Worm (Caenorhabditis elegans) whole organism, late embryonic: ENCODE results near the gene dhs-25.

Experiments used
- C08G9.2 ChIP-seq: sonication (generic microtip); optimal IDR thresholded peaks from 2 replicates; lab custom pipeline; 2016; ENCODE audit warnings: mild to moderate bottlenecking, missing genetic modification characterization, moderate library complexity, missing compliant biosample characterization
- C38D4.7 ChIP-seq: fragments of 200-800 bp; sonication (Bioruptor generic); optimal IDR thresholded peaks from 2 replicates; lab custom pipeline; 2018; ENCODE audit warnings: mild to moderate bottlenecking, missing genetic modification characterization, moderate library complexity, missing compliant biosample characterization
- T23F11.4 ChIP-seq: fragments of 200-800 bp; sonication (Bioruptor generic); optimal IDR thresholded peaks from 2 replicates; lab custom pipeline; 2018; ENCODE audit warnings: mild to moderate bottlenecking, missing genetic modification characterization, missing compliant biosample characterization
- ceh-31 ChIP-seq: sonication (generic microtip); optimal IDR thresholded peaks from 2 replicates; lab custom pipeline; 2016; ENCODE audit warnings: missing genetic modification characterization, missing compliant biosample characterization
- ceh-45 ChIP-seq: fragments of 200-800 bp; sonication (Bioruptor generic); IDR thresholded peaks from 2 replicates; pipeline ENCODE4 v1.3.6; 2022; ENCODE audit warnings: missing genetic modification reagents, missing genetic modification characterization, missing compliant biosample characterization
- ceh-48 ChIP-seq: sonication (generic microtip); optimal IDR thresholded peaks from 2 replicates; lab custom pipeline; 2016; ENCODE audit warnings: missing genetic modification characterization, inconsistent platforms, missing compliant biosample characterization
- ceh-9 ChIP-seq: sonication (generic microtip); optimal IDR thresholded peaks from 2 replicates; lab custom pipeline; 2016; ENCODE audit warnings: mild to moderate bottlenecking, missing genetic modification characterization, inconsistent platforms, missing compliant biosample characterization
- dmd-4 ChIP-seq: sonication (generic microtip); optimal IDR thresholded peaks from 2 replicates; lab custom pipeline; 2016; ENCODE audit warnings: borderline replicate concordance, missing genetic modification characterization, missing compliant biosample characterization
- dve-1 ChIP-seq: sonication (generic microtip); optimal IDR thresholded peaks from 2 replicates; lab custom pipeline; 2017; ENCODE audit warnings: antibody characterized with exemption, mild to moderate bottlenecking, missing genetic modification characterization, missing compliant biosample characterization
- elt-2 ChIP-seq: sonication (generic microtip); optimal IDR thresholded peaks from 2 replicates; lab custom pipeline; 2016; ENCODE audit warnings: missing genetic modification reagents, missing genetic modification characterization, missing compliant biosample characterization
- elt-4 ChIP-seq: sonication (generic microtip); optimal IDR thresholded peaks from 2 replicates; lab custom pipeline; 2016; ENCODE audit warnings: missing genetic modification characterization, missing compliant biosample characterization
- ets-4 ChIP-seq: sonication (generic microtip); optimal IDR thresholded peaks from 2 replicates; lab custom pipeline; 2016; ENCODE audit warnings: missing genetic modification characterization, missing compliant biosample characterization
- hlh-13 ChIP-seq: fragments of 200-800 bp; sonication (Bioruptor generic); optimal IDR thresholded peaks from 2 replicates; lab custom pipeline; 2018; ENCODE audit warnings: mild to moderate bottlenecking, missing genetic modification characterization, missing compliant biosample characterization
- hlh-30 ChIP-seq: sonication (generic microtip); optimal IDR thresholded peaks from 2 replicates; lab custom pipeline; 2017; ENCODE audit warnings: antibody characterized with exemption, missing genetic modification characterization, missing compliant biosample characterization; ENCODE audit not compliant: insufficient read depth
- hlh-6 ChIP-seq: sonication (generic microtip); optimal IDR thresholded peaks from 2 replicates; lab custom pipeline; 2016; ENCODE audit warnings: missing genotype, missing genetic modification characterization, missing compliant biosample characterization
- lin-11 ChIP-seq: fragments of 200-800 bp; sonication (Bioruptor generic); optimal IDR thresholded peaks from 2 replicates; lab custom pipeline; 2018; ENCODE audit warnings: mild to moderate bottlenecking, missing genetic modification characterization, missing compliant biosample characterization
- madf-2 ChIP-seq: sonication (generic microtip); optimal IDR thresholded peaks from 2 replicates; lab custom pipeline; 2017; ENCODE audit warnings: missing genetic modification characterization, missing compliant biosample characterization
- mec-3 ChIP-seq: sonication (generic microtip); optimal IDR thresholded peaks from 2 replicates; lab custom pipeline; 2016; ENCODE audit warnings: borderline replicate concordance, missing genetic modification characterization, missing compliant biosample characterization
- nfya-1 ChIP-seq: sonication (generic microtip); optimal IDR thresholded peaks from 2 replicates; lab custom pipeline; 2017; ENCODE audit warnings: missing genetic modification characterization, mild to moderate bottlenecking, missing compliant biosample characterization, antibody characterized with exemption, moderate library complexity
- nhr-232 ChIP-seq: sonication (generic microtip); optimal IDR thresholded peaks from 2 replicates; lab custom pipeline; 2016; ENCODE audit warnings: missing genetic modification characterization, missing compliant biosample characterization
- odd-2 ChIP-seq: sonication (generic microtip); optimal IDR thresholded peaks from 2 replicates; lab custom pipeline; 2017; ENCODE audit warnings: antibody characterized with exemption, mild to moderate bottlenecking, missing genetic modification characterization, missing compliant biosample characterization
- pag-3 ChIP-seq: sonication (generic microtip); optimal IDR thresholded peaks from 2 replicates; lab custom pipeline; 2016; ENCODE audit warnings: missing compliant biosample characterization, missing genetic modification characterization, borderline replicate concordance
- pat-9 ChIP-seq: fragments of 200-800 bp; sonication (Bioruptor generic); optimal IDR thresholded peaks from 2 replicates; lab custom pipeline; 2018; ENCODE audit warnings: mild to moderate bottlenecking, missing genetic modification characterization, moderate library complexity, missing compliant biosample characterization
- pax-1 ChIP-seq: fragments of 150-350 bp; optimal IDR thresholded peaks from 2 replicates; lab custom pipeline; 2014; ENCODE audit warnings: missing biosample characterization, missing genetic modification characterization
- pha-2 ChIP-seq: sonication (generic microtip); optimal IDR thresholded peaks from 2 replicates; lab custom pipeline; 2017; ENCODE audit warnings: mild to moderate bottlenecking, missing genetic modification characterization, missing compliant biosample characterization
- rnt-1 ChIP-seq: sonication (generic microtip); optimal IDR thresholded peaks from 2 replicates; lab custom pipeline; 2016; ENCODE audit warnings: missing genetic modification characterization, missing compliant biosample characterization
- sdc-2 ChIP-seq: sonication (generic microtip); optimal IDR thresholded peaks from 2 replicates; lab custom pipeline; 2016; ENCODE audit warnings: missing genotype, missing genetic modification characterization, missing compliant biosample characterization
- tbx-2 ChIP-seq: sonication (generic microtip); optimal IDR thresholded peaks from 2 replicates; lab custom pipeline; 2016; ENCODE audit warnings: missing genetic modification characterization, missing compliant biosample characterization
- unc-42 ChIP-seq: sonication (generic microtip); optimal IDR thresholded peaks from 2 replicates; lab custom pipeline; 2016; ENCODE audit warnings: missing genotype, missing genetic modification characterization, missing compliant biosample characterization
- unc-55 ChIP-seq: sonication (generic microtip); optimal IDR thresholded peaks from 2 replicates; lab custom pipeline; 2017; ENCODE audit warnings: missing biosample characterization, missing genetic modification reagents, missing genetic modification characterization
- zip-5 ChIP-seq: sonication (generic microtip); optimal IDR thresholded peaks from 2 replicates; lab custom pipeline; 2016; ENCODE audit warnings: missing genetic modification characterization, missing compliant biosample characterization

The dhs-25 gene

ce11 chrX:1486135-1486648 lies at the start of gene dhs-25, which contains the start of gene D1005.10:
dhs-25 (plus strand) TSS chrX:1486532.
D1005.10 (minus strand) TSS chrX:1486185.
- no peak for TF ChIP-seq C08G9.2 (tag; lab: Kevin White, UChicago)
- peak; percentile 44 for TF ChIP-seq unc-55 (GFP tag; lab: Kevin White, UChicago)
- TF ChIP-seq pha-2 (tag; lab: Kevin White, UChicago) = no peak
- peak; percentile 12 for TF ChIP-seq nfya-1 (tag; lab: Kevin White, UChicago)
- TF ChIP-seq sdc-2 (tag; lab: Kevin White, UChicago) = peak; percentile 39
- no peak for TF ChIP-seq dve-1
- peak; percentile 7 for TF ChIP-seq tbx-2
- peak; percentile 9 for TF ChIP-seq hlh-30

- TF ChIP-seq dmd-4 (tag; lab: Kevin White, UChicago) = no peak
- peak; percentile 97 for TF ChIP-seq sdc-2 (tag; lab: Kevin White, UChicago)
- no peak for TF ChIP-seq C08G9.2 (tag; lab: Kevin White, UChicago)
- peak; percentile 27 for TF ChIP-seq nfya-1 (tag; lab: Kevin White, UChicago)
- TF ChIP-seq ceh-31 = no peak
- no peak for TF ChIP-seq ceh-45 (GFP tag; lab: Robert Waterston, UW)
- peak; percentile 8 for TF ChIP-seq unc-42 (tag; lab: Kevin White, UChicago)
- no peak for TF ChIP-seq pag-3 (tag; lab: Kevin White, UChicago)
- TF ChIP-seq elt-2 (tag; lab: Kevin White, UChicago) = no peak
- no peak for TF ChIP-seq C38D4.7 (GFP tag; lab: Kevin White, UChicago)
- TF ChIP-seq pat-9 (tag; lab: Kevin White, UChicago) = no peak
- no peak for TF ChIP-seq ets-4 (tag; lab: Kevin White, UChicago)
- TF ChIP-seq zip-5 = no peak
Observed at ce11 chrX:1437097-1437496, 49.2 kb upstream of the dhs-25 start.

ce11 chrX:1438925-1439324 lies 47.4 kb upstream of the dhs-25 start:
- TF ChIP-seq C08G9.2 (tag; lab: Kevin White, UChicago) (no peak), nfya-1 (tag; lab: Kevin White, UChicago) (peak; percentile 5), sdc-2 (tag; lab: Kevin White, UChicago) (peak; percentile 96), elt-2 (tag; lab: Kevin White, UChicago) (no peak), pax-1 (no peak), nhr-232 (tag; lab: Kevin White, UChicago) (no peak), madf-2 (no peak), ceh-48 (no peak), rnt-1 (tag; lab: Kevin White, UChicago) (no peak), pag-3 (tag; lab: Kevin White, UChicago) (no peak), ceh-9 (tag; lab: Kevin White, UChicago) (no peak), hlh-13 (GFP tag; lab: Kevin White, UChicago) (no peak), hlh-30 (no peak), lin-11 (no peak), elt-4 (no peak)

- no peak for TF ChIP-seq hlh-6 (tag; lab: Kevin White, UChicago)
- TF ChIP-seq C38D4.7 (GFP tag; lab: Kevin White, UChicago) = no peak
- TF ChIP-seq T23F11.4 (GFP tag; lab: Kevin White, UChicago) = no peak
- no peak for TF ChIP-seq mec-3 (tag; lab: Kevin White, UChicago)
- TF ChIP-seq pax-1 = no peak
- no peak for TF ChIP-seq odd-2 (tag; lab: Kevin White, UChicago)
Observed at ce11 chrX:1440161-1440560, 46.2 kb upstream of the dhs-25 start, which contains the start of gene sedl-1. sedl-1 (minus strand) TSS chrX:1440261.

- TF ChIP-seq elt-4 (peak; percentile 41), hlh-30 (no peak)
- TF ChIP-seq, all 69 proteins: peak for 1
Observed at ce11 chrX:1441602-1442183, 44.6 kb upstream of the dhs-25 start.
